Worm (Caenorhabditis elegans): ENCODE data around the gene fard-1.

fard-1 gene

DNA sequence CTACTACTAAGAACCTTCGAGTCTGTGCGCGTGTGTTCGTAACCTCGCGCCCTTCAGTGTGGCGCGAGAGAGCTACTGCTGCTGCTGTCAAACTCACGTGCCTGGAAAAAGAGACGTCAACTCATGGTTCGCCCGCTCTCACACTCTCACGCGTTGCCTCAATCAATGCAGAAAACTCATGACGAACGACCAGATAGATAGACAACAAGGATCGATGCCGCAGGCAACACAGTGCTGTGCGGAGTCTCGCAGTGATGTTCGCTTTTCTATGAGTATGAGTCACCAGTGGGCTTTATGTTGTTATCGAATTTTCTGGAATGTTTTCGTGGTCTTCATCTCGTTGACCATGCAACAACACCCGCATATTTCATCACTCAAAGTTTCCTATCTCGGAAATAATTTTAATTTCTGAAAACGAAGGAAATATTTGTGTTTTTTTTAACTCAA, 38.4 kb downstream of the fard-1 start (continued):
- TF ChIP-seq daf-16 (GFP tag; optimal IDR thresholded peaks at IDR 0.05): peak; percentile 88 to 98
- peak; percentile 95 for TF ChIP-seq daf-16 (tag; optimal IDR thresholded peaks at IDR 0.05)
- peak; percentile 43 for TF ChIP-seq nhr-77 (tag; optimal IDR thresholded peaks at IDR 0.05)
- TF ChIP-seq madf-5 (GFP tag; IDR thresholded peaks at IDR 0.05): peak in 1 of 2 experiments; percentile 49; a peak in 1 of 4 replicates
- no peak for TF ChIP-seq ceh-82 (tag; optimal IDR thresholded peaks at IDR 0.05)
- TF ChIP-seq jun-1 (tag; optimal IDR thresholded peaks at IDR 0.05): peak; percentile 63
- TF ChIP-seq D1046.2 (GFP tag; IDR thresholded peaks at IDR 0.05): 0 out of 2 replicates have a peak, but pooled peaks have one; percentile 29
- peak; percentile 74; the same call in 1 of the 2 replicates for TF ChIP-seq lin-1 (GFP tag; IDR thresholded peaks at IDR 0.05)
- TF ChIP-seq Y105C5A.15 (GFP tag; IDR thresholded peaks at IDR 0.05): 0 out of 2 replicates have a peak, but pooled peaks have one; percentile 64
- TF ChIP-seq tra-1 (GFP tag; IDR thresholded peaks at IDR 0.05): peak; percentile 89; the same call in 1 of the 2 replicates
- TF ChIP-seq lim-7 (GFP tag; IDR thresholded peaks at IDR 0.05): 0 out of 2 replicates have a peak, but pooled peaks have one; percentile 15
- TF ChIP-seq F26F4.8 (GFP tag; conservative IDR thresholded peaks at IDR 0.05): no peak
- TF ChIP-seq fos-1 (tag; optimal IDR thresholded peaks at IDR 0.05): no peak
- TF ChIP-seq lin-38 (GFP tag; IDR thresholded peaks at IDR 0.05): peak; percentile 40
- TF ChIP-seq dve-1 (tag; optimal IDR thresholded peaks at IDR 0.05; ENCODE audit: insufficient read depth): peak; percentile 90
- TF ChIP-seq ctbp-1 (GFP tag; IDR thresholded peaks at IDR 0.05): peak; percentile 91
- no peak for TF ChIP-seq duxl-1 (tag; optimal IDR thresholded peaks at IDR 0.05; ENCODE audit: poor library complexity)
- TF ChIP-seq hif-1 (tag; optimal IDR thresholded peaks at IDR 0.05): peak; percentile 43 to 83
- TF ChIP-seq pqm-1 (tag; optimal IDR thresholded peaks at IDR 0.05): peak; percentile 22
- TF ChIP-seq unc-62 (GFP tag; optimal IDR thresholded peaks at IDR 0.05 in 1 of 2): peak; percentile 61 to 100
- TF ChIP-seq unc-62 (tag; optimal IDR thresholded peaks at IDR 0.05): peak; percentile 76
- TF ChIP-seq arid-1 (GFP tag; conservative IDR thresholded peaks at IDR 0.05): peak; percentile 26; the same call in 1 of the 2 replicates
- no peak for TF ChIP-seq zip-11 (GFP tag; IDR thresholded peaks at IDR 0.05)
- TF ChIP-seq snpc-1.2 (GFP tag; IDR thresholded peaks at IDR 0.05): 0 out of 2 replicates have a peak, but pooled peaks have one; percentile 19
- TF ChIP-seq zip-2 (tag; optimal IDR thresholded peaks at IDR 0.05): no peak
- peak; percentile 70 for TF ChIP-seq T26A8.4 (GFP tag; IDR thresholded peaks at IDR 0.05)
- TF ChIP-seq rbr-2 (tag; optimal IDR thresholded peaks at IDR 0.05): peak; percentile 82
- no peak for TF ChIP-seq zag-1 (tag; optimal IDR thresholded peaks at IDR 0.05)
- TF ChIP-seq nhr-102 (tag; optimal IDR thresholded peaks at IDR 0.05): peak; percentile 58
- TF ChIP-seq hmg-1.1 (GFP tag; IDR thresholded peaks at IDR 0.05): peak; percentile 76
- TF ChIP-seq snpc-4 (tag; optimal IDR thresholded peaks at IDR 0.05): no peak
- peak; percentile 95 for TF ChIP-seq hlh-11 (tag; optimal IDR thresholded peaks at IDR 0.05)
- TF ChIP-seq saeg-2 (GFP tag; IDR thresholded peaks at IDR 0.05): no peak

DNA sequence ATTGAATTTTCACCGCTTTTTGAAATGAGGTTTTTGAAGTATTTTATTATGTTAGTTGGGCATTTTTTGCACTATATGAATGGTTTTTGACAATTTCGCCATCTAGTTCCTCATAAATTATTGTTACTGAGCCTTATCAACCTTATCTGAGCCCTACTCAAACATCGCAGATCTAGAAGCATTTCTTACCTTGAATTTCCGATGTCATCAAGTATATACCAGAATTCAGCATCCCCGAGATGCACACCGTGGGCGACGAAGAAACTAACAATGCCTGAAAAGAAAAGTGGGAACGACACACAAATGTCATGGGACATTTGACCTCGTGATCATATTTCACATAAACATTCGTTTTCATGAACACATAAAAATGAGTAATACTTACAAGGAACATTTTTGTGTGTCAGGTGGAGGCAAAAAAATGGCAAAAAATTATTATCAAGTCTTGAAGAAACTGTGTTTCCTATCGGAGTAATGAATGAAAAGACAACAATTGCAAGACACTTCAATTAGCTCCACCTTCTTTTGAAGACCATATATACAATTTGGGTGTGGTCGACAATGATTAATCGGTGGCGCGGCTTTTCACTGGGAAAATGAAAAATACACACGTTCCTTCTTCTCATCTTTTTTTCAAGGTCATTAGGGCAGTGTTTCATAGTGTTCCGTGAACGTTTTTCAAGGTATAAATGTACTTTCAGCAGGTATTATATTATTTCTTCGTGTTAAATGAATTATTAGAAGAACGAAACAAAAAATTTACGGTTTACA, 39.3 kb downstream of the fard-1 start:
- no peak for TF ChIP-seq Y105C5A.15 (GFP tag; IDR thresholded peaks at IDR 0.05)
- peak; percentile 57 for TF ChIP-seq dmd-6 (GFP tag; IDR thresholded peaks at IDR 0.05)
- no peak for TF ChIP-seq R02D3.7 (tag; optimal IDR thresholded peaks at IDR 0.05)
- TF ChIP-seq lin-39 (tag; optimal IDR thresholded peaks at IDR 0.05): no peak
- no peak for TF ChIP-seq unc-62 (GFP tag; optimal IDR thresholded peaks at IDR 0.05 in 1 of 2)
- no peak for TF ChIP-seq unc-62 (tag; optimal IDR thresholded peaks at IDR 0.05)
- TF ChIP-seq nhr-111 (GFP tag; optimal IDR thresholded peaks at IDR 0.05): no peak
- TF ChIP-seq zip-2 (tag; optimal IDR thresholded peaks at IDR 0.05): no peak
- TF ChIP-seq hmg-1.1 (GFP tag; IDR thresholded peaks at IDR 0.05): peak; percentile 36; the same call in 1 of the 2 replicates
- TF ChIP-seq nhr-77 (tag; optimal IDR thresholded peaks at IDR 0.05): peak; percentile 65
- TF ChIP-seq nhr-25 (tag; optimal IDR thresholded peaks at IDR 0.05; ENCODE audit: borderline replicate concordance, insufficient read depth): no peak
- TF ChIP-seq tag-97 (GFP tag; IDR thresholded peaks at IDR 0.05): no peak
- no peak for TF ChIP-seq T26A8.4 (GFP tag; IDR thresholded peaks at IDR 0.05)
- TF ChIP-seq dmd-8 (GFP tag; IDR thresholded peaks at IDR 0.05): no peak
- TF ChIP-seq ztf-11 (tag; optimal IDR thresholded peaks at IDR 0.05): no peak
- TF ChIP-seq T20F7.1 (GFP tag; optimal IDR thresholded peaks at IDR 0.05): no peak
- TF ChIP-seq mdl-1 (tag; optimal IDR thresholded peaks at IDR 0.05): peak in 1 of 2 experiments; percentile 2
- no peak for TF ChIP-seq nhr-76 (tag; optimal IDR thresholded peaks at IDR 0.05)
- no peak for TF ChIP-seq nhr-48 (tag; optimal IDR thresholded peaks at IDR 0.05)
- TF ChIP-seq lsy-2 (tag; optimal IDR thresholded peaks at IDR 0.05): peak in 1 of 2 experiments; percentile 39
- TF ChIP-seq madf-9 (GFP tag; conservative IDR thresholded peaks at IDR 0.05): 0 out of 2 replicates have a peak, but pooled peaks have one; percentile 2
- TF ChIP-seq nhr-237 (tag; optimal IDR thresholded peaks at IDR 0.05): no peak
- peak; percentile 51 for TF ChIP-seq mep-1 (tag; optimal IDR thresholded peaks at IDR 0.05)
